Worm (Caenorhabditis elegans): ENCODE data around the gene K02G10.5.

- TF ChIP-seq W03F9.2 (tag; optimal IDR thresholded peaks at IDR 0.05) (no peak), him-1 (tag; optimal IDR thresholded peaks at IDR 0.05) (no peak)
Measured at ce11 chrX:4705666-4706065, 14.7 kb upstream of the K02G10.5 start.

Data from whole organism, L4/young adult.